Worm (Caenorhabditis elegans): ENCODE measurements around the gene Y105C5B.9.

The Y105C5B.9 gene

DNA sequence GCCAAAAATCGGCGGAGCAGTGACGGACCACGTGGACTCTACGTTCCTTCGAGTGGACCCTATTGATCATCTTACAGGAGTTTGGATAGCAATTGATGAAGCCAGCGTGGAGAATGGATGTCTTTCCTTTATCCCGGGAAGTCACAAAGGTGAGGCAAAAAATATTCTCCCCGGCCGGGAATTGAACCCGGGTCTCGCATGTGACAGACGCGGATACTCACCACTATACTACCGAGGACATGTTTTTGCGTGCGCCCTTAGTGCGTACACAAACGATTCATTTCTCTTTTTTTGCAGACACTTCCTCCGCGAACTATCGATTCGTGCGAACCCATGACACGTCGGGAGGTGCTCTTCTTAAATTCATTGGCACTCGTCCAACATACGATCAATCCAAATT is 795 bp downstream of the Y105C5B.9 start:
- TF ChIP-seq C16A3.4 (tag; optimal IDR thresholded peaks at IDR 0.05) (peak; percentile 33), nhr-71 (tag; optimal IDR thresholded peaks at IDR 0.05) (peak; percentile 11), nhr-19 (GFP tag; conservative IDR thresholded peaks at IDR 0.05) (peak; percentile 51), nhr-20 (tag; optimal IDR thresholded peaks at IDR 0.05) (peak; percentile 5), nhr-47 (tag; optimal IDR thresholded peaks at IDR 0.05) (peak; percentile 19), lin-35 (GFP tag; optimal IDR thresholded peaks at IDR 0.05) (peak; percentile 25 to 55), grh-1 (GFP tag; IDR thresholded peaks at IDR 0.05) (no peak), mdl-1 (tag; optimal IDR thresholded peaks at IDR 0.05) (peak in 1 of 2 experiments; percentile 37), nhr-90 (tag; optimal IDR thresholded peaks at IDR 0.05; ENCODE audit: poor library complexity) (peak; percentile 17), efl-1 (optimal IDR thresholded peaks at IDR 0.05) (peak in 1 of 2 experiments; percentile 39), efl-1 (GFP tag; optimal IDR thresholded peaks at IDR 0.05 in 1 of 2) (peak in 1 of 2 experiments; percentile 88), rnt-1 (tag; optimal IDR thresholded peaks at IDR 0.05) (peak; percentile 54), elt-2 (tag; optimal IDR thresholded peaks at IDR 0.05) (peak; percentile 12), ceh-82 (tag; optimal IDR thresholded peaks at IDR 0.05) (peak in 2 of 3 experiments; percentile 22 to 46), elt-3 (tag; optimal IDR thresholded peaks at IDR 0.05) (peak in 1 of 6 experiments; percentile 3), nhr-11 (tag; optimal IDR thresholded peaks at IDR 0.05) (no peak), lsy-2 (tag; optimal IDR thresholded peaks at IDR 0.05) (peak in 1 of 2 experiments; percentile 36), snu-23 (GFP tag; optimal IDR thresholded peaks at IDR 0.05) (peak; percentile 45), ztf-11 (tag; optimal IDR thresholded peaks at IDR 0.05) (no peak), ceh-8 (GFP tag; optimal IDR thresholded peaks at IDR 0.05) (no peak), nhr-77 (tag; optimal IDR thresholded peaks at IDR 0.05) (peak; percentile 17), efl-3 (GFP tag; optimal IDR thresholded peaks at IDR 0.05) (no peak)

ce11 chrIV:15931833-15932232 is 1.5 kb downstream of the Y105C5B.9 start:
- TF ChIP-seq lin-14 (GFP tag; optimal IDR thresholded peaks at IDR 0.05), result no peak
- TF ChIP-seq ets-5 (GFP tag; IDR thresholded peaks at IDR 0.05), result no peak
- peak in 1 of 6 experiments; percentile 12 for TF ChIP-seq elt-3 (tag; optimal IDR thresholded peaks at IDR 0.05)
- TF ChIP-seq snu-23 (GFP tag; optimal IDR thresholded peaks at IDR 0.05), result peak; percentile 61
- TF ChIP-seq lin-35 (GFP tag; optimal IDR thresholded peaks at IDR 0.05), result peak; percentile 7 to 73
- TF ChIP-seq nhr-84 (tag; optimal IDR thresholded peaks at IDR 0.05), result no peak
- TF ChIP-seq F16B12.6 (tag; optimal IDR thresholded peaks at IDR 0.05), result no peak
- TF ChIP-seq ama-1 (optimal IDR thresholded peaks at IDR 0.05), result no peak
- no peak for TF ChIP-seq unc-86 (tag; optimal IDR thresholded peaks at IDR 0.05)
- peak in 1 of 2 experiments; percentile 32 for TF ChIP-seq efl-1 (optimal IDR thresholded peaks at IDR 0.05)
- TF ChIP-seq efl-1 (GFP tag; optimal IDR thresholded peaks at IDR 0.05 in 1 of 2), result peak; percentile 16 to 52
- no peak for TF ChIP-seq efl-3 (GFP tag; optimal IDR thresholded peaks at IDR 0.05)
- TF ChIP-seq lsy-2 (tag; optimal IDR thresholded peaks at IDR 0.05), result no peak
- no peak for TF ChIP-seq aha-1 (tag; optimal IDR thresholded peaks at IDR 0.05)
- TF ChIP-seq blmp-1 (tag; optimal IDR thresholded peaks at IDR 0.05), result no peak
- TF ChIP-seq nhr-237 (tag; optimal IDR thresholded peaks at IDR 0.05), result no peak
- no peak for TF ChIP-seq lin-15B (tag; optimal IDR thresholded peaks at IDR 0.05)
- peak; percentile 22 for TF ChIP-seq mep-1 (tag; optimal IDR thresholded peaks at IDR 0.05)
- peak; percentile 10 for TF ChIP-seq xbp-1 (tag; optimal IDR thresholded peaks at IDR 0.05)
- peak; percentile 40 for TF ChIP-seq unc-130 (tag; optimal IDR thresholded peaks at IDR 0.05)
- no peak for TF ChIP-seq mef-2 (tag; optimal IDR thresholded peaks at IDR 0.05)
- TF ChIP-seq sup-37 (GFP tag; optimal IDR thresholded peaks at IDR 0.05), result no peak
- TF ChIP-seq egl-27 (tag; optimal IDR thresholded peaks at IDR 0.05), result no peak
- no peak for TF ChIP-seq zip-4 (GFP tag; optimal IDR thresholded peaks at IDR 0.05)
- no peak for TF ChIP-seq nhr-76 (tag; optimal IDR thresholded peaks at IDR 0.05)
- TF ChIP-seq nhr-12 (tag; optimal IDR thresholded peaks at IDR 0.05), result no peak
- no peak for TF ChIP-seq ztf-4 (tag; optimal IDR thresholded peaks at IDR 0.05)
- peak; percentile 62 for TF ChIP-seq rnt-1 (tag; optimal IDR thresholded peaks at IDR 0.05)
- TF ChIP-seq Y116A8C.19 (tag; optimal IDR thresholded peaks at IDR 0.05; ENCODE audit: borderline replicate concordance), result no peak
- TF ChIP-seq pax-3 (tag; optimal IDR thresholded peaks at IDR 0.05), result no peak
- TF ChIP-seq nhr-71 (tag; optimal IDR thresholded peaks at IDR 0.05), result peak; percentile 46
- TF ChIP-seq ceh-82 (tag; optimal IDR thresholded peaks at IDR 0.05), result no peak
- no peak for TF ChIP-seq hlh-17 (GFP tag; optimal IDR thresholded peaks at IDR 0.05; ENCODE audit: borderline replicate concordance)
- TF ChIP-seq C04F5.9 (tag; optimal IDR thresholded peaks at IDR 0.05), result no peak
- no peak for TF ChIP-seq pqm-1 (tag; optimal IDR thresholded peaks at IDR 0.05)
- no peak for TF ChIP-seq sptf-1 (tag; optimal IDR thresholded peaks at IDR 0.05)
- no peak for TF ChIP-seq lin-39 (tag; optimal IDR thresholded peaks at IDR 0.05)
- TF ChIP-seq nhr-47 (tag; optimal IDR thresholded peaks at IDR 0.05), result peak; percentile 37
- TF ChIP-seq hpl-2 (GFP tag; optimal IDR thresholded peaks at IDR 0.05), result peak; percentile 37
- no peak for TF ChIP-seq dsc-1 (tag; optimal IDR thresholded peaks at IDR 0.05)
